Fruit fly (Drosophila melanogaster): Measurements from ENCODE around the gene blp.

Gene blp

dm6 chr3R:15925329-15925728 lies 8.3 kb upstream of the blp start, which contains the start of gene CG34276:
CG34276 (plus strand) TSS chr3R:15925629.
- no peak for TF ChIP-seq CG17801 (GFP tag; optimal IDR thresholded peaks at IDR 0.05; ENCODE audit: partially characterized antibody)

DNA sequence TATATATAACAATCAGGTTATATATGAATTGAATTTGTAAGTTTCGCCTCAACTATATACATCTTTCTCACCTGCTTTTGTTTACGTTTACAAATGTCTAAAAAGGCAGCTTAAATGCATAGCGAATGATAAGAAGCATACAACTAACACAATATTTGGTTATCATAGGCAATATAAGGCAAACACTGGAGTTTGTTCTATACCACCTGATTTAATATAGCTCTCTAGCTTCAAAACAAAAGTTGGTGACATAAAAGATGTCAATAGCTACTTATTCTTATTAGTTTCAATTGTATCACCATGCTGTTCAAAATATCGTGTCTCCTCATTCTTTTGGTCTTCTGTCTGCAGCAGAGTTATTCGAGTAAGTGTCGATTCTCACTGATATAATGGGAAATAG lies 7.7 kb upstream of the blp start:
- no peak for TF ChIP-seq CG17801 (GFP tag; optimal IDR thresholded peaks at IDR 0.05; ENCODE audit: partially characterized antibody)

DNA sequence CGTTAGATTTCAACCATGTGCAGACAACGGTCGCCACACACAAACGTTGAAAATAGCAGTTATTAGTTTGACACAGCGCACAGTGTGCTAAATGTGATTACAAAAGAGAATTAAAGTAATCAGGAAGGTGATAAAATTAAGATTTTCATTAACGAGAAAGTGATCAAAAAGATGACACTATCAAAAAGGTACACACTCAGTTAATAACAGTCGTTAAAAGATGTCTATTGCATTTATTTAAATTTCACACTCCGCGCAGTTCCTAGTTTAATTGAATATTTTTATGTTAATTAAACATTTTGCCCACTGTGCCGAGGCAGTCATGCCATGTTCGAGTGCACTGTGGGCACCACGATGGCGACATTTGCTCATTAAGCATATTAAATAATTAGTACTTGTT lies 6.5 kb upstream of the blp start:
- TF ChIP-seq CG17801 (GFP tag; optimal IDR thresholded peaks at IDR 0.05; ENCODE audit: partially characterized antibody), result no peak

- TF ChIP-seq CG17801 (GFP tag; optimal IDR thresholded peaks at IDR 0.05; ENCODE audit: partially characterized antibody), result no peak
Observed at dm6 chr3R:15928127-15928526, 5.5 kb upstream of the blp start.

DNA sequence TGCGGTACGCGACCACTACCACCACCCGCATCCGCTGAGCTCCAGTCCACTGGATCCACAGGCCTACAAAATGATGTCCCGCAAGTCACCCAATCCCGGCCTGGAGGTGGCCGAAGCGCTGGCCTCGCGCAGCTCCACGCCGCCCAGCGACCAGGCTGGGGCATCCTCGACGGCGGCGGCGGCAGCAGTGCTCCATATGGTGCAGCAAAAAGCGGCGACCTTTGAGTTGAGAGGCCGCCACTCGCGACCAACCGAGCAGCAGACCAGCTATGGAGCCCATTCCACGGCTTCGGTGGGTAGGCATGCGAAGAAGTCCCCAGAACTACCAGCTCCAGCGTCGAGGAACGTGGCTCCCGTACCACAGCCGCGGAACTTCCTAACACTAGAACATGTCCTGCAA lies 3.6 kb upstream of the blp start:
- no peak for TF ChIP-seq CG17801 (GFP tag; optimal IDR thresholded peaks at IDR 0.05; ENCODE audit: partially characterized antibody)

dm6 chr3R:15934952-15935351 lies 1.3 kb downstream of the blp start, which contains the start of gene Sap47:
Sap47 (plus strand) TSS chr3R:15935100.
- TF ChIP-seq CG17801 (GFP tag; optimal IDR thresholded peaks at IDR 0.05; ENCODE audit: partially characterized antibody), result no peak

dm6 chr3R:15935538-15935937 lies 1.9 kb downstream of the blp start:
- TF ChIP-seq CG17801 (GFP tag; optimal IDR thresholded peaks at IDR 0.05; ENCODE audit: partially characterized antibody), result no peak

DNA sequence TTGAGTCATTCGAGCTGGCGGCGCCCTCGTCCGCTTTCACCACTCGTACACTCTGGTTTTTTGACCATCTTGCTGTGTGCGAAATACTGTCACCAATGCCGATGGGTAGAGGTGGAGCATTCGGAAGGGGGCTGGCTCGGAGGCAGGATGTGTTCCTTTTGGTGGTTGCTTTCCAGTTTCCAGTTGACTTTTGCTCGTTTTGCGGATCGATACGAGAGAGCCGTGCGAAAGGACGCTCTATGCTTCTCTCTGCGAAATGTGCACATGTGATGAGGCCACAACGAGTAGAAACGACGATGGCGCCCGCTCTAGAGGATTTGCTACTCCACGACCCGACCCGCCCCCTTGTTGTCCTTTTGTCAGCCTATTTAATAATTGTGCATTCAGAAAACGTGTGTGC lies 4.1 kb downstream of the blp start:
- TF ChIP-seq CG17801 (GFP tag; optimal IDR thresholded peaks at IDR 0.05; ENCODE audit: partially characterized antibody), result no peak

dm6 chr3R:15947605-15948004 lies 14.0 kb downstream of the blp start:
- TF ChIP-seq CG17801 (GFP tag; optimal IDR thresholded peaks at IDR 0.05; ENCODE audit: partially characterized antibody), result no peak

dm6 chr3R:15950843-15951242 lies 17.2 kb downstream of the blp start, which contains the start of the genes CG31088 and CG46383:
CG31088 (minus strand) TSS chr3R:15950943.
CG46383 (minus strand) TSS chr3R:15950943.
- TF ChIP-seq CG17801 (GFP tag; optimal IDR thresholded peaks at IDR 0.05; ENCODE audit: partially characterized antibody), result no peak

DNA sequence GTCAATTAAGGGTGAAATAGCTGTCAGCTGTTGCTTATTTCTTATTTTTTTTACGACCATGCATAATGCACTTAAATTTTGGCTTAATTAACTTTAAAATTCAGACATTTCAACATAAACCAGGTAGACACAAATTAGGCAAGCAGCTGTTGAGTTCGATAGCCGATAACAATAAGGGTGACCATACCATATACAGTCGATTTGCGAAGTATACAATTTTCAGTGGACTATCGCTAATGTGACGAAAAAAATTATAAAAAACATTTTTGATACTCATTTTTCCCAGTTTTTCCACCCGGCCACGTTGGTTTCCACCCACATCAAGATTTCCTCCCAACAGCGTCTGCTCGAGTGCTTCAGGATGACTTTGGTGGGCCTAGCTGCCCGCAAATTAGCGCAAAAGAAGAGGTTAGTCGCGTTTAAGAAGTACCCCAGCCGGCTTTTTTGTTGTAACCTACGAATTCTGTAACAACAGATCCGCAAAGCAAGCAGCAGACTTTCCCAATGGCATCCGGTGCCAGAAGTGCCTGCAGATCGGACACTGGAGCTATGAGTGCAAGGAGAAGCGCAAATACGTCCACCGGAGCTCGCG lies 30.1 kb downstream of the blp start, which contains the start of the genes CG4287 and CG5516:
CG4287 (minus strand) TSS at position 178 of the 592 bp plus-strand sequence.
CG5516 (plus strand) TSS at position 195 of the 592 bp plus-strand sequence.
- peak; percentile 61 for TF ChIP-seq CG17801 (GFP tag; optimal IDR thresholded peaks at IDR 0.05; ENCODE audit: partially characterized antibody)

dm6 chr3R:15965169-15965568 lies 31.5 kb downstream of the blp start, which contains the start of the genes CG32856 and Rbf2:
CG32856 (minus strand) TSS chr3R:15965351.
Rbf2 (plus strand) TSS chr3R:15965446.
- TF ChIP-seq CG17801 (GFP tag; optimal IDR thresholded peaks at IDR 0.05; ENCODE audit: partially characterized antibody), result peak; percentile 93

DNA sequence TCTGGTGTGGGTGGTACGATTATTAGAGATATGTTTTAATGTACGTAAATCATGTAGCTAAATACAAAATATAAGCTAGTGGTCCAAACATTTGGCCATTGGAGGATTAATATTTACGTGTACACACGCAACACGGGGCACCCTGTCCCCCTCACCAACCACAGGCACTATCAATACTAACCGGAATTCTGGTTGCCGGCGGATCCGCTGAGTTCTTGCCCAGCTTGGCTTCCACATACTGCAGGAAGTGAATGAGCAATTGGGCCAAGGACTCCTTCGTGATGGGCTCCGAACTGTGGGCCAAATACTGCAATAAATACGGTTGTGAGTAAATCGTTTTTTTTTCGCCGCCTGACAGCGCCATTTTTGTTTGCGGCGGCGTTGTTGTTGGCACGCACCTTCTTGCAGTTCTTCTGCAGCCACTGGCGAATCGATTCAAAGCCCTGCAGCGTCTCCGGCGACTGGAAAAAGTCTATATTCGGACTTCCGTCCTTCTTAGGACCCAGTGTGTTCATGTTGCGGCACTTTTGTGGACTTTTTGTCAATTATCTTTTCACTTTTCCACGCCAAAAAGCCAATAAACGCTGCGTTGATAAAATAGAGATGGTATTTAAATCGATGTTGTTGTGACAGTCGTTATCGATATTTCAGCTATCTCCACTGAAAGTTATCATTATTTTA lies 38.8 kb downstream of the blp start, which contains the start of gene mor:
mor (minus strand) TSS at position 616 of the 681 bp plus-strand sequence.
- no peak for TF ChIP-seq CG17801 (GFP tag; optimal IDR thresholded peaks at IDR 0.05; ENCODE audit: partially characterized antibody)

DNA sequence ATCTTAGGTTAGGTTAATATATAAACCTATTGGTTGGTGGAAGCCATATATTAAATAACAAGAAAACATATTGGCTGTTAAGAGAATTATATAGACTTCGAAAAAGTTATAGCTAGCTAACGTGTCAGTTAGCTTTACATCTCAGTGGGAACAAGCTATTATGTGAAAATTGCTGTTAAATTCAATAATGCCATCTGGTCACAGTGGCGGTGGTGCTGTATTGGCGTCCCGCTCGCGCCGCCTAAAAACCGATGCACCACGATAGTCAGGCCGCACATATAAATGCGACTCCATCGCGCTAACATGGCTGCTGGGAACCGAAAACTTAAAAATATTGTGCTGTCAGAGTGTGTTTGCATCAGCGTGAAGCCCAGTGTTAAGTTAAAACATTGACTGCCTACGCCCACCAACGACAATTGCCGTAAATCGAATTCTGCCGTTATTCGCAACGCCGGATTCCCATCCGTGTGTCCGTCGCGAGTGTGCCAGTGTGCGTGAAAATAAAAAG lies 39.4 kb downstream of the blp start, which contains the start of gene Hel89B:
Hel89B (plus strand) TSS at position 320 of the 508 bp plus-strand sequence.
- no peak for TF ChIP-seq CG17801 (GFP tag; optimal IDR thresholded peaks at IDR 0.05; ENCODE audit: partially characterized antibody)

- TF ChIP-seq CG17801 (GFP tag; optimal IDR thresholded peaks at IDR 0.05; ENCODE audit: partially characterized antibody), result no peak
Observed at dm6 chr3R:15973488-15973975, 39.9 kb downstream of the blp start.

DNA sequence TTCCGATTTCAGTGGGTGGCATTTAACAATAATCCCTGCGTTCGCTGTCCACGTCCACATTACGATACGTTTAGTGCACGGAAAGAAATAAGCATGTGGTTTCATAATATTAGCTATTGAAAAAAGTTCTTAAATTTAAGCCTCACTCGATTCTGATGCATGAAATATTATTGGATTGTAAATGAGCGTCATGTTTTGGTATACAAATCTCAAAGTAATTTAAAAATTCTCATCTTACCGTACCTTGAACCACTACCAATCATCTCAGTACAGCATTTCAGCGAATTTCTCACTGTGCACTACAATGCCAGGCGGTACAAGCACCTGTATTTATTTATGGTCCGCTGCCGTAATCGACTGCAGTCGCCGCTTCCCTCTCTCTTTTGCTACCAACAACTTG lies 40.6 kb downstream of the blp start:
- peak; percentile 45 for TF ChIP-seq CG17801 (GFP tag; optimal IDR thresholded peaks at IDR 0.05; ENCODE audit: partially characterized antibody)

Measured in ovary, adult (tissue).